Worm (Caenorhabditis elegans): ENCODE results near the gene csn-5.

DNA sequence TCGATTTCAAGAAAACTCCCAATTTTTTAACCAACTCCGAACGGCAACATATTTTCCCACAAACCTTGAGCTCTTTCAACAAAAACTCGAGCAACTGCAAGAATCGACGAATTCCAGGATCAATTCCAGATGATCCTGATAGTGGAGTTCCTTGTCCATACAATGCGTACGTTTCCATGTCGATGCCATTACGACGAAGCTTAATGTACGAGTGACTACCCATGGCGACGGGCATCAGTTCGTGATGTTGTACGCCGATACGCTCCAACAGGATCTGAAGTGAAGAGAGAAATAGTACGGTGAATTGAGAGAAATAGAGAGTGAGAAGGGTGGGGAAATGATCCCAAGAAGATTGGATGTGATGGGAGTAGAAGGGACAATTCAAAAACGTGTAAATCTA lies 12.7 kb downstream of the csn-5 start:
- TF ChIP-seq unc-39 (tag; optimal IDR thresholded peaks at IDR 0.05), result no peak
- TF ChIP-seq blmp-1 (tag; optimal IDR thresholded peaks at IDR 0.05; ENCODE audit: insufficient read depth), result no peak
- TF ChIP-seq gmeb-1 (tag; optimal IDR thresholded peaks at IDR 0.05), result no peak
- no peak for TF ChIP-seq elt-1 (tag; optimal IDR thresholded peaks at IDR 0.05)
- TF ChIP-seq nhr-10 (tag; optimal IDR thresholded peaks at IDR 0.05), result no peak
- TF ChIP-seq nhr-25 (tag; optimal IDR thresholded peaks at IDR 0.05), result no peak
- no peak for TF ChIP-seq alr-1 (tag; optimal IDR thresholded peaks at IDR 0.05)
